Worm (Caenorhabditis elegans) whole organism, young adult: Measurements from ENCODE around the gene scyl-1.

ENCODE experiments used
- D2030.7 ChIP-seq: fragments of 200-800 bp; sonication (Bioruptor generic); IDR thresholded peaks from 2 replicates; pipeline ENCODE4 v1.3.6; 2022; ENCODE audit warnings: missing genetic modification reagents, missing genetic modification characterization, missing compliant biosample characterization
- F23B12.7 ChIP-seq: sonication (generic microtip); optimal IDR thresholded peaks from 2 replicates; lab custom pipeline; 2017; ENCODE audit warnings: missing genetic modification characterization, mild to moderate bottlenecking, missing compliant biosample characterization, antibody characterized with exemption, moderate library complexity; ENCODE audit not compliant: insufficient read depth
- F33H1.4 ChIP-seq: fragments of 200-800 bp; sonication (Bioruptor generic); IDR thresholded peaks from 2 replicates; pipeline ENCODE4 v1.3.6; 2022; ENCODE audit warnings: missing genetic modification reagents, missing genetic modification characterization, missing compliant biosample characterization
- F49E8.2 ChIP-seq: sonication (generic microtip); optimal IDR thresholded peaks from 3 replicates; lab custom pipeline; 2017; ENCODE audit warnings: missing genetic modification characterization, mild to moderate bottlenecking, missing compliant biosample characterization, antibody characterized with exemption, moderate library complexity; ENCODE audit not compliant: insufficient read depth
- F52B5.7 ChIP-seq: sonication (generic microtip); optimal IDR thresholded peaks from 2 replicates; lab custom pipeline; 2016; ENCODE audit warnings: mild to moderate bottlenecking, missing genetic modification characterization, missing compliant biosample characterization
- F57A8.1 ChIP-seq: fragments of 200-800 bp; sonication (Bioruptor generic); optimal IDR thresholded peaks from 2 replicates; lab custom pipeline; 2018; ENCODE audit warnings: mild to moderate bottlenecking, missing genetic modification characterization, moderate library complexity, missing compliant biosample characterization
- Y53G8AR.9 ChIP-seq: fragments of 200-800 bp; sonication (Bioruptor generic); conservative IDR thresholded peaks from 2 replicates; pipeline ENCODE4 v1.3.6; 2022; ENCODE audit warnings: missing genetic modification reagents, missing genetic modification characterization, missing compliant biosample characterization
- Y67H2A.10 ChIP-seq: fragments of 200-800 bp; sonication (Bioruptor generic); conservative IDR thresholded peaks from 2 replicates; pipeline ENCODE4 v1.3.6; 2022; ENCODE audit warnings: missing genetic modification reagents, missing genetic modification characterization, missing compliant biosample characterization
- akir-1 ChIP-seq: fragments of 200-800 bp; sonication (Bioruptor generic); optimal IDR thresholded peaks from 2 replicates; lab custom pipeline; 2018; ENCODE audit warnings: mild to moderate bottlenecking, missing genetic modification characterization, moderate library complexity, missing compliant biosample characterization
- atf-7 ChIP-seq: sonication (generic microtip); optimal IDR thresholded peaks from 2 replicates; lab custom pipeline; 2017; ENCODE audit warnings: mild to moderate bottlenecking, missing genetic modification characterization, missing compliant biosample characterization
- athp-1 ChIP-seq: sonication (generic microtip); optimal IDR thresholded peaks from 2 replicates; lab custom pipeline; 2017; ENCODE audit warnings: mild to moderate bottlenecking, missing genetic modification characterization, missing compliant biosample characterization
- ccch-3 ChIP-seq: fragments of 200-800 bp; sonication (Bioruptor generic); optimal IDR thresholded peaks from 2 replicates; lab custom pipeline; 2018; ENCODE audit warnings: mild to moderate bottlenecking, missing genetic modification characterization, missing compliant biosample characterization
- cebp-1 ChIP-seq, 2 experiments: fragments of 200-800 bp in 1 of 2; sonication (Bioruptor generic) in 1 of 2; sonication (generic microtip) in 1 of 2; IDR thresholded peaks in 1 of 2; optimal IDR thresholded peaks in 1 of 2; 2 replicates each; pipeline versions ENCODE4 v1.3.6 to Lab custom; 2017 to 2022; ENCODE audit warnings: missing compliant biosample characterization in 2 of 2, missing genetic modification characterization in 2 of 2, mild to moderate bottlenecking in 1 of 2, missing genetic modification reagents in 1 of 2, moderate library complexity in 1 of 2
- ceh-100 ChIP-seq: fragments of 200-800 bp; sonication (Bioruptor generic); IDR thresholded peaks from 2 replicates; pipeline ENCODE4 v1.3.6; 2022; ENCODE audit warnings: missing genetic modification reagents, missing genetic modification characterization, missing compliant biosample characterization
- ceh-27 ChIP-seq: fragments of 200-800 bp; sonication (Bioruptor generic); optimal IDR thresholded peaks from 2 replicates; lab custom pipeline; 2018; ENCODE audit warnings: mild to moderate bottlenecking, missing genetic modification characterization, moderate library complexity, missing compliant biosample characterization
- ceh-40 ChIP-seq: fragments of 200-800 bp; sonication (Bioruptor generic); IDR thresholded peaks from 2 replicates; pipeline ENCODE4 v1.3.6; 2022; ENCODE audit warnings: missing genetic modification characterization, missing compliant biosample characterization
- chd-7 ChIP-seq: sonication (generic microtip); optimal IDR thresholded peaks from 2 replicates; lab custom pipeline; 2016; ENCODE audit warnings: mild to moderate bottlenecking, missing genetic modification characterization, moderate library complexity, missing compliant biosample characterization
- die-1 ChIP-seq: sonication (generic microtip); optimal IDR thresholded peaks from 2 replicates; lab custom pipeline; 2016; ENCODE audit warnings: missing genotype, mild to moderate bottlenecking, missing genetic modification characterization, missing compliant biosample characterization
- egl-44 ChIP-seq: fragments of 200-800 bp; sonication (Bioruptor generic); IDR thresholded peaks from 2 replicates; pipeline ENCODE4 v1.3.6; 2022; ENCODE audit warnings: missing genetic modification reagents, missing genetic modification characterization, missing compliant biosample characterization
- ekl-4 ChIP-seq: fragments of 200-800 bp; sonication (Bioruptor generic); IDR thresholded peaks from 2 replicates; pipeline ENCODE4 v1.3.6; 2022; ENCODE audit warnings: missing genetic modification reagents, missing genetic modification characterization, missing compliant biosample characterization
- hlh-26 ChIP-seq: fragments of 200-800 bp; sonication (Bioruptor generic); conservative IDR thresholded peaks from 2 replicates; pipeline ENCODE4 v1.3.6; 2022; ENCODE audit warnings: missing genetic modification reagents, missing genetic modification characterization, missing compliant biosample characterization
- hmg-1.2 ChIP-seq: fragments of 200-800 bp; sonication (Bioruptor generic); IDR thresholded peaks from 2 replicates; pipeline ENCODE4 v1.3.6; 2022; ENCODE audit warnings: missing genetic modification reagents, missing genetic modification characterization, missing compliant biosample characterization
- hrde-1 ChIP-seq: sonication (generic microtip); optimal IDR thresholded peaks from 2 replicates; lab custom pipeline; 2016; ENCODE audit warnings: missing genetic modification characterization, mild to moderate bottlenecking, missing compliant biosample characterization, moderate library complexity, missing genotype, missing genetic modification reagents, borderline replicate concordance
- let-526 ChIP-seq: fragments of 200-800 bp; sonication (Bioruptor generic); IDR thresholded peaks from 2 replicates; pipeline ENCODE4 v1.3.6; 2022; ENCODE audit warnings: missing genetic modification reagents, missing genetic modification characterization, missing compliant biosample characterization
- let-607 ChIP-seq, 2 experiments: fragments of 200-800 bp in 1 of 2; sonication (Bioruptor generic) in 1 of 2; sonication (generic microtip) in 1 of 2; optimal IDR thresholded peaks; 2 replicates each; lab custom pipeline; 2016 to 2018; ENCODE audit warnings: mild to moderate bottlenecking in 2 of 2, missing compliant biosample characterization in 2 of 2, missing genetic modification characterization in 2 of 2, moderate library complexity in 2 of 2, missing genotype in 1 of 2
- lin-26 ChIP-seq: fragments of 200-800 bp; sonication (Bioruptor generic); IDR thresholded peaks from 2 replicates; pipeline ENCODE4 v1.3.6; 2022; ENCODE audit warnings: missing genetic modification reagents, missing genetic modification characterization, missing compliant biosample characterization
- lsl-1 ChIP-seq: fragments of 200-800 bp; sonication (Bioruptor generic); optimal IDR thresholded peaks from 2 replicates; lab custom pipeline; 2018; ENCODE audit warnings: mild to moderate bottlenecking, missing genetic modification characterization, moderate library complexity, missing compliant biosample characterization
- madf-6 ChIP-seq: fragments of 200-800 bp; sonication (Bioruptor generic); IDR thresholded peaks from 2 replicates; pipeline ENCODE4 v1.3.6; 2022; ENCODE audit warnings: missing genetic modification reagents, missing genetic modification characterization, missing compliant biosample characterization
- madf-8 ChIP-seq: fragments of 200-800 bp; sonication (Bioruptor generic); conservative IDR thresholded peaks from 2 replicates; pipeline ENCODE4 v1.3.6; 2022; ENCODE audit warnings: missing genetic modification reagents, missing genetic modification characterization, missing compliant biosample characterization
- nhr-80 ChIP-seq: sonication (generic microtip); optimal IDR thresholded peaks from 2 replicates; lab custom pipeline; 2016; ENCODE audit warnings: missing genetic modification characterization, missing compliant biosample characterization
- nhr-90 ChIP-seq: sonication (generic microtip); optimal IDR thresholded peaks from 2 replicates; lab custom pipeline; 2016; ENCODE audit warnings: missing genotype, mild to moderate bottlenecking, missing genetic modification characterization, missing compliant biosample characterization
- pbrm-1 ChIP-seq: fragments of 200-800 bp; sonication (Bioruptor generic); IDR thresholded peaks from 2 replicates; pipeline ENCODE4 v1.3.6; 2022; ENCODE audit warnings: missing genetic modification reagents, missing genetic modification characterization, missing compliant biosample characterization
- rec-8 ChIP-seq, 2 experiments: sonication (generic microtip); optimal IDR thresholded peaks; 2 replicates each; lab custom pipeline; 2016; ENCODE audit warnings: mild to moderate bottlenecking in 2 of 2, missing genetic modification characterization in 2 of 2, missing genetic modification reagents in 2 of 2, missing genotype in 2 of 2, missing biosample characterization in 1 of 2, missing compliant biosample characterization in 1 of 2, moderate library complexity in 1 of 2
- repo-1 ChIP-seq: sonication (generic microtip); optimal IDR thresholded peaks from 2 replicates; lab custom pipeline; 2017; ENCODE audit warnings: mild to moderate bottlenecking, missing genetic modification characterization, missing compliant biosample characterization
- somi-1 ChIP-seq: fragments of 200-800 bp; sonication (Bioruptor generic); optimal IDR thresholded peaks from 2 replicates; lab custom pipeline; 2018; ENCODE audit warnings: mild to moderate bottlenecking, missing genetic modification characterization, missing compliant biosample characterization
- tbp1 ChIP-seq: fragments of 200-800 bp; sonication (Bioruptor generic); optimal IDR thresholded peaks from 2 replicates; lab custom pipeline; 2018; ENCODE audit warnings: mild to moderate bottlenecking, missing genetic modification characterization, missing compliant biosample characterization
- tbx-9 ChIP-seq: sonication (generic microtip); optimal IDR thresholded peaks from 2 replicates; lab custom pipeline; 2016; ENCODE audit warnings: borderline replicate concordance, missing genetic modification characterization, inconsistent platforms, missing compliant biosample characterization
- unc-62 ChIP-seq: fragments of 150-350 bp; optimal IDR thresholded peaks from 2 replicates; lab custom pipeline; 2014; ENCODE audit warnings: missing biosample characterization, missing genetic modification reagents, missing genetic modification characterization
- xnd-1 ChIP-seq: sonication (generic microtip); optimal IDR thresholded peaks from 2 replicates; lab custom pipeline; 2016; ENCODE audit warnings: missing genotype, missing genetic modification reagents, missing genetic modification characterization, missing compliant biosample characterization
- zfh-2 ChIP-seq: fragments of 200-800 bp; sonication (Bioruptor generic); conservative IDR thresholded peaks from 2 replicates; pipeline ENCODE4 v1.3.6; 2022; ENCODE audit warnings: missing genetic modification reagents, missing genetic modification characterization, missing compliant biosample characterization
- ztf-3 ChIP-seq: fragments of 200-800 bp; sonication (Bioruptor generic); optimal IDR thresholded peaks from 2 replicates; lab custom pipeline; 2018; ENCODE audit warnings: mild to moderate bottlenecking, missing genetic modification characterization, missing compliant biosample characterization

The scyl-1 gene

ce11 chrV:13013158-13013557 lies 28.4 kb downstream of the scyl-1 start, which contains the start of gene try-10:
Gene try-10 (minus strand): TSS chrV:13013258.
- TF ChIP-seq lin-26 (GFP tag; lab: Robert Waterston, UW) = no peak
- no peak for TF ChIP-seq atf-7
- no peak for TF ChIP-seq Y67H2A.10 (GFP tag; lab: Robert Waterston, UW)
- TF ChIP-seq hlh-26 = no peak
- TF ChIP-seq tbp1 (GFP tag; lab: Kevin White, UChicago) = no peak
- TF ChIP-seq rec-8 (tag; optimal IDR thresholded peaks at IDR 0.05; lab: Kevin White, UChicago) = no peak
- TF ChIP-seq zfh-2 (GFP tag; lab: Robert Waterston, UW) = no peak
- TF ChIP-seq tbx-9 (tag; lab: Kevin White, UChicago) = no peak
- no peak for TF ChIP-seq athp-1
- TF ChIP-seq F49E8.2 (tag; lab: Kevin White, UChicago) = no peak
- TF ChIP-seq ztf-3 (GFP tag; lab: Kevin White, UChicago) = no peak
- no peak for TF ChIP-seq egl-44 (GFP tag; lab: Robert Waterston, UW)

- peak; percentile 58 to 92 for TF ChIP-seq let-607 (tag; optimal IDR thresholded peaks at IDR 0.05; lab: Kevin White, UChicago)
- no peak for TF ChIP-seq Y67H2A.10 (GFP tag; lab: Robert Waterston, UW)
- no peak for TF ChIP-seq hrde-1 (tag; lab: Kevin White, UChicago)
- peak; percentile 1 for TF ChIP-seq tbp1 (GFP tag; lab: Kevin White, UChicago)
- TF ChIP-seq atf-7 = peak; percentile 87
- no peak for TF ChIP-seq Y53G8AR.9 (GFP tag; lab: Robert Waterston, UW)
- no peak for TF ChIP-seq chd-7 (tag; lab: Kevin White, UChicago)
- no peak for TF ChIP-seq cebp-1 (GFP tag; IDR thresholded peaks at IDR 0.05; lab: Robert Waterston, UW)
- peak; percentile 23 for TF ChIP-seq cebp-1 (tag; optimal IDR thresholded peaks at IDR 0.05; lab: Kevin White, UChicago)
- TF ChIP-seq ccch-3 = no peak
- TF ChIP-seq F33H1.4 (GFP tag; lab: Robert Waterston, UW) = no peak
- no peak for TF ChIP-seq repo-1
- TF ChIP-seq nhr-80 (tag; lab: Kevin White, UChicago) = peak; percentile 69
- peak; percentile 22 for TF ChIP-seq unc-62 (GFP tag; lab: Kevin White, UChicago)
- TF ChIP-seq, all 124 proteins: peak for 6
Observed at ce11 chrV:13011904-13012303, 29.6 kb downstream of the scyl-1 start.

- peak; percentile 13 for TF ChIP-seq nhr-80 (tag; lab: Kevin White, UChicago)
- TF ChIP-seq ceh-40 (GFP tag; lab: Robert Waterston, UW) = no peak
- peak; percentile 54; the same call in 1 of the 2 replicates for TF ChIP-seq hmg-1.2 (GFP tag; lab: Robert Waterston, UW)
- TF ChIP-seq, all 124 proteins: peak for 2
Observed at ce11 chrV:13009843-13010242, 31.7 kb downstream of the scyl-1 start.

- TF ChIP-seq ekl-4 (GFP tag; lab: Robert Waterston, UW) = no peak
- TF ChIP-seq F23B12.7 (tag; lab: Kevin White, UChicago) = no peak
- peak; percentile 82 for TF ChIP-seq madf-6 (GFP tag; lab: Robert Waterston, UW)
- TF ChIP-seq D2030.7 (GFP tag; lab: Robert Waterston, UW) = 0 out of 2 replicates have a peak, but pooled peaks have one; percentile 26
- TF ChIP-seq F57A8.1 (GFP tag; lab: Kevin White, UChicago) = no peak
- no peak for TF ChIP-seq repo-1
- TF ChIP-seq die-1 (tag; lab: Kevin White, UChicago) = no peak
- peak; percentile 56 for TF ChIP-seq madf-8 (GFP tag; lab: Robert Waterston, UW)
- no peak for TF ChIP-seq let-526 (GFP tag; lab: Robert Waterston, UW)
- TF ChIP-seq ceh-100 (GFP tag; lab: Robert Waterston, UW) = no peak
- no peak for TF ChIP-seq chd-7 (tag; lab: Kevin White, UChicago)
- no peak for TF ChIP-seq akir-1 (GFP tag; lab: Kevin White, UChicago)
- TF ChIP-seq ceh-27 = no peak
- no peak for TF ChIP-seq ccch-3
- TF ChIP-seq xnd-1 (tag; lab: Kevin White, UChicago) = peak; percentile 59
- TF ChIP-seq F33H1.4 (GFP tag; lab: Robert Waterston, UW) = peak; percentile 47; the same call in 1 of the 2 replicates
- TF ChIP-seq Y67H2A.10 (GFP tag; lab: Robert Waterston, UW) = no peak
- TF ChIP-seq somi-1 (GFP tag; lab: Kevin White, UChicago) = no peak
- peak; percentile 73 for TF ChIP-seq lsl-1 (GFP tag; lab: Kevin White, UChicago)
- TF ChIP-seq F52B5.7 (tag; lab: Kevin White, UChicago) = no peak
- no peak for TF ChIP-seq nhr-90 (tag; lab: Kevin White, UChicago)
- no peak for TF ChIP-seq pbrm-1 (GFP tag; lab: Robert Waterston, UW)
Observed at ce11 chrV:13009271-13009670, 32.2 kb downstream of the scyl-1 start.
